Fruit fly (Drosophila melanogaster) whole organism, embryonic: ENCODE data around the gene Sbds.

ENCODE experiments used
- Asciz ChIP-seq: fragments of 200-800 bp; sonication (Bioruptor generic); optimal IDR thresholded peaks from 2 replicates; lab custom pipeline; 2017; ENCODE audit warnings: missing biosample characterization, mild to moderate bottlenecking, missing genetic modification characterization, missing genetic modification reagents
- CG10274 ChIP-seq: fragments of 200-800 bp; sonication (Bioruptor generic); optimal IDR thresholded peaks from 3 replicates; lab custom pipeline; 2017; ENCODE audit warnings: missing biosample characterization, mild to moderate bottlenecking, missing genetic modification characterization
- CG11456 ChIP-seq: fragments of 200-800 bp; sonication (Bioruptor generic); IDR thresholded peaks from 3 replicates; pipeline ENCODE4 v1.3.6; 2022; ENCODE audit warnings: missing biosample characterization, missing genetic modification characterization
- CG12659 ChIP-seq: fragments of 200-800 bp; sonication (Bioruptor generic); optimal IDR thresholded peaks from 3 replicates; lab custom pipeline; 2017; ENCODE audit warnings: mild to moderate bottlenecking, missing biosample characterization, missing genetic modification reagents, missing genetic modification characterization
- CG14860 ChIP-seq: fragments of 200-800 bp; sonication (Bioruptor generic); IDR thresholded peaks from 3 replicates; pipeline ENCODE4 v1.3.6; 2022; ENCODE audit warnings: missing biosample characterization, missing genetic modification characterization; ENCODE audit not compliant: partially characterized antibody
- CG15696 ChIP-seq: fragments of 200-800 bp; sonication (Bioruptor generic); optimal IDR thresholded peaks from 2 replicates; lab custom pipeline; 2019; ENCODE audit warnings: missing biosample characterization, mild to moderate bottlenecking, missing genetic modification characterization, moderate library complexity
- CG18619 ChIP-seq: fragments of 200-800 bp; sonication (Bioruptor generic); optimal IDR thresholded peaks from 3 replicates; lab custom pipeline; 2017; ENCODE audit warnings: missing biosample characterization, mild to moderate bottlenecking, missing genetic modification characterization
- CG3847 ChIP-seq: fragments of 200-800 bp; sonication (Bioruptor generic); IDR thresholded peaks from 2 replicates; pipeline ENCODE4 v1.3.6; 2022; ENCODE audit warnings: missing biosample characterization, missing genetic modification characterization
- CG4854 ChIP-seq: fragments of 200-800 bp; sonication (Bioruptor generic); optimal IDR thresholded peaks from 2 replicates; lab custom pipeline; 2016; ENCODE audit warnings: missing biosample characterization, missing genetic modification characterization, inconsistent platforms
- CG5245 ChIP-seq: fragments of 200-800 bp; sonication (Bioruptor generic); optimal IDR thresholded peaks from 3 replicates; lab custom pipeline; 2016; ENCODE audit warnings: missing biosample characterization, missing genetic modification characterization
- CG5953 ChIP-seq: fragments of 200-800 bp; sonication (Bioruptor generic); IDR thresholded peaks from 2 replicates; pipeline ENCODE4 v1.3.6; 2022; ENCODE audit warnings: missing biosample characterization, missing genetic modification characterization
- CG7928 ChIP-seq: fragments of 200-800 bp; sonication (Bioruptor generic); optimal IDR thresholded peaks from 2 replicates; lab custom pipeline; 2017; ENCODE audit warnings: missing biosample characterization, mild to moderate bottlenecking, missing genetic modification characterization
- CG8281 ChIP-seq: fragments of 200-800 bp; sonication (Bioruptor generic); optimal IDR thresholded peaks from 2 replicates; lab custom pipeline; 2018; ENCODE audit warnings: missing biosample characterization, mild to moderate bottlenecking, missing genetic modification characterization, moderate library complexity
- CG9817 ChIP-seq: fragments of 200-800 bp; sonication (Bioruptor generic); optimal IDR thresholded peaks from 2 replicates; lab custom pipeline; 2018; ENCODE audit warnings: missing biosample characterization, mild to moderate bottlenecking, missing genetic modification characterization, moderate library complexity
- D ChIP-seq, 2 experiments: fragments of 200-800 bp in 1 of 2; fragments of >200 bp in 1 of 2; sonication (Bioruptor generic) in 1 of 2; optimal IDR thresholded peaks; 2 replicates in 1 of 2; 3 replicates in 1 of 2; lab custom pipeline; 2017; ENCODE audit warnings: mild to moderate bottlenecking in 1 of 2, missing biosample characterization in 1 of 2, missing genetic modification characterization in 1 of 2, missing genetic modification reagents in 1 of 2
- Doc3 ChIP-seq: fragments of 200-800 bp; sonication (Bioruptor generic); IDR thresholded peaks from 3 replicates; pipeline ENCODE4 v1.3.6; 2022; ENCODE audit warnings: missing biosample characterization, missing genetic modification characterization; ENCODE audit not compliant: partially characterized antibody
- E2f1 ChIP-seq: fragments of 200-800 bp; sonication (Bioruptor generic); IDR thresholded peaks from 2 replicates; pipeline ENCODE4 v1.3.6; 2022; ENCODE audit warnings: missing biosample characterization, missing genetic modification characterization
- H2.0 ChIP-seq: fragments of 200-800 bp; sonication (Bioruptor generic); IDR thresholded peaks from 2 replicates; pipeline ENCODE4 v1.3.6; 2022; ENCODE audit warnings: missing biosample characterization, missing genetic modification characterization
- HmgD ChIP-seq: fragments of 200-800 bp; sonication (Bioruptor generic); optimal IDR thresholded peaks from 3 replicates; lab custom pipeline; 2016; ENCODE audit warnings: missing biosample characterization, missing genetic modification characterization
- Hmr ChIP-seq: fragments of 200-800 bp; sonication (Bioruptor generic); optimal IDR thresholded peaks from 3 replicates; lab custom pipeline; 2017; ENCODE audit warnings: mild to moderate bottlenecking, missing biosample characterization, missing genetic modification reagents, missing genetic modification characterization
- Hr51 ChIP-seq, 2 experiments: fragments of 200-800 bp; sonication (Bioruptor generic); optimal IDR thresholded peaks; 2 replicates in 1 of 2; 3 replicates in 1 of 2; lab custom pipeline; 2016 to 2018; ENCODE audit warnings: missing biosample characterization in 2 of 2, missing genetic modification characterization in 2 of 2, mild to moderate bottlenecking in 1 of 2, moderate library complexity in 1 of 2
- Mad ChIP-seq: fragments of 200-800 bp; sonication (Bioruptor generic); optimal IDR thresholded peaks from 2 replicates; lab custom pipeline; 2016; ENCODE audit warnings: missing biosample characterization, missing genetic modification characterization
- NC2β ChIP-seq: fragments of 200-800 bp; sonication (Bioruptor generic); optimal IDR thresholded peaks from 2 replicates; lab custom pipeline; 2016; ENCODE audit warnings: missing biosample characterization, missing genetic modification characterization
- Neu2 ChIP-seq: fragments of 200-800 bp; sonication (Bioruptor generic); optimal IDR thresholded peaks from 3 replicates; lab custom pipeline; 2016; ENCODE audit warnings: missing biosample characterization, missing genetic modification characterization, borderline replicate concordance
- Oaz ChIP-seq: fragments of 200-800 bp; sonication (Bioruptor generic); IDR thresholded peaks from 2 replicates; pipeline ENCODE4 v1.3.6; 2022; ENCODE audit warnings: missing biosample characterization, missing genetic modification characterization
- Sin3A ChIP-seq: fragments of >200 bp; optimal IDR thresholded peaks from 2 replicates; lab custom pipeline; 2018
- Tbp ChIP-seq: fragments of >200 bp; optimal IDR thresholded peaks from 2 replicates; lab custom pipeline; 2018; ENCODE audit warnings: missing biosample characterization, missing genetic modification characterization
- Xbp1 ChIP-seq: fragments of 200-800 bp; sonication (Bioruptor generic); optimal IDR thresholded peaks from 3 replicates; lab custom pipeline; 2016; ENCODE audit warnings: missing biosample characterization, mild to moderate bottlenecking, missing genetic modification characterization
- YL-1 ChIP-seq: fragments of 200-800 bp; sonication (Bioruptor generic); optimal IDR thresholded peaks from 3 replicates; lab custom pipeline; 2017; ENCODE audit warnings: missing biosample characterization, mild to moderate bottlenecking, missing genetic modification characterization
- ash1 ChIP-seq: fragments of 200-800 bp; sonication (Bioruptor generic); optimal IDR thresholded peaks from 2 replicates; lab custom pipeline; 2018; ENCODE audit warnings: missing biosample characterization, mild to moderate bottlenecking, missing genetic modification characterization
- bsh ChIP-seq, 2 experiments: fragments of 200-800 bp; sonication (Bioruptor generic); optimal IDR thresholded peaks; 2 replicates each; lab custom pipeline; 2017 to 2018; ENCODE audit warnings: mild to moderate bottlenecking in 2 of 2, missing biosample characterization in 2 of 2, missing genetic modification characterization in 2 of 2, moderate library complexity in 1 of 2
- ci ChIP-seq: fragments of 200-800 bp; sonication (Bioruptor generic); IDR thresholded peaks from 3 replicates; pipeline ENCODE4 v1.3.6; 2022; ENCODE audit warnings: missing biosample characterization, missing genetic modification characterization
- ewg ChIP-seq: fragments of 200-800 bp; sonication (Bioruptor generic); optimal IDR thresholded peaks from 3 replicates; lab custom pipeline; 2017; ENCODE audit warnings: mild to moderate bottlenecking, missing biosample characterization, missing genetic modification reagents, missing genetic modification characterization
- fd3F ChIP-seq: fragments of 200-800 bp; sonication (Bioruptor generic); optimal IDR thresholded peaks from 2 replicates; lab custom pipeline; 2018; ENCODE audit warnings: missing biosample characterization, mild to moderate bottlenecking, missing genetic modification characterization, moderate library complexity
- fd64A ChIP-seq: fragments of 200-800 bp; sonication (Bioruptor generic); optimal IDR thresholded peaks from 3 replicates; lab custom pipeline; 2018; ENCODE audit warnings: missing biosample characterization, mild to moderate bottlenecking, missing genetic modification characterization
- fu2 ChIP-seq: fragments of 200-800 bp; sonication (Bioruptor generic); optimal IDR thresholded peaks from 2 replicates; lab custom pipeline; 2016; ENCODE audit warnings: missing biosample characterization, missing genetic modification characterization
- hth ChIP-seq: fragments of >200 bp; optimal IDR thresholded peaks from 2 replicates; lab custom pipeline; 2017; ENCODE audit warnings: inconsistent platforms
- inv ChIP-seq: fragments of 200-800 bp; sonication (Bioruptor generic); IDR thresholded peaks from 2 replicates; pipeline ENCODE4 v1.3.6; 2022; ENCODE audit warnings: missing biosample characterization, missing genetic modification characterization; ENCODE audit not compliant: partially characterized antibody
- oc ChIP-seq: fragments of 200-800 bp; sonication (Bioruptor generic); optimal IDR thresholded peaks from 2 replicates; lab custom pipeline; 2018; ENCODE audit warnings: missing biosample characterization, mild to moderate bottlenecking, missing genetic modification characterization, moderate library complexity
- pan ChIP-seq, 4 experiments: fragments of >200 bp in 3 of 4; fragments of 200-800 bp in 1 of 4; sonication (Bioruptor generic) in 1 of 4; optimal IDR thresholded peaks in 3 of 4; IDR thresholded peaks in 1 of 4; 2 replicates each; pipeline versions ENCODE4 v1.3.6 to Lab custom; 2017 to 2022; ENCODE audit warnings: missing biosample characterization in 2 of 4, missing genetic modification characterization in 2 of 4, mixed read lengths in 1 of 4
- psq ChIP-seq: fragments of 200-800 bp; sonication (Bioruptor generic); optimal IDR thresholded peaks from 2 replicates; lab custom pipeline; 2017; ENCODE audit warnings: missing biosample characterization, missing genetic modification characterization
- schlank ChIP-seq: fragments of 200-800 bp; sonication (Bioruptor generic); optimal IDR thresholded peaks from 2 replicates; lab custom pipeline; 2018; ENCODE audit warnings: missing biosample characterization, mild to moderate bottlenecking, missing genetic modification characterization
- sim ChIP-seq: fragments of 200-800 bp; sonication (Bioruptor generic); IDR thresholded peaks from 2 replicates; pipeline ENCODE4 v1.3.6; 2022; ENCODE audit warnings: missing biosample characterization, missing genetic modification characterization
- sug ChIP-seq: fragments of 200-800 bp; optimal IDR thresholded peaks from 2 replicates; lab custom pipeline; 2019; ENCODE audit warnings: missing biosample characterization, mild to moderate bottlenecking, missing genetic modification characterization, moderate library complexity
- tin ChIP-seq: fragments of 200-800 bp; sonication (Bioruptor generic); optimal IDR thresholded peaks from 3 replicates; lab custom pipeline; 2016; ENCODE audit warnings: missing biosample characterization, missing genetic modification characterization
- tio ChIP-seq: fragments of 200-800 bp; sonication (Bioruptor generic); optimal IDR thresholded peaks from 2 replicates; lab custom pipeline; 2017; ENCODE audit warnings: missing biosample characterization, missing genetic modification characterization, inconsistent platforms
- wdn ChIP-seq: fragments of 200-800 bp; sonication (Bioruptor generic); IDR thresholded peaks from 2 replicates; pipeline ENCODE4 v1.3.6; 2022; ENCODE audit warnings: missing biosample characterization, missing genetic modification characterization
- zf30C ChIP-seq: fragments of 200-800 bp; sonication (Bioruptor generic); optimal IDR thresholded peaks from 3 replicates; lab custom pipeline; 2018; ENCODE audit warnings: missing biosample characterization, mild to moderate bottlenecking, missing genetic modification characterization

The Sbds gene

dm6 chr3L:6743346-6744165 lies 9.2 kb upstream of the Sbds start (continued):
- no peak for TF ChIP-seq tin
- no peak for TF ChIP-seq Sin3A (lab: Kevin White, UChicago)
- no peak for TF ChIP-seq pan (optimal IDR thresholded peaks at IDR 0.05; lab: Kevin White, UChicago)
- TF ChIP-seq pan (GFP tag; optimal IDR thresholded peaks at IDR 0.05 in 1 of 2, IDR thresholded peaks at IDR 0.05 in 1 of 2) = no peak
- TF ChIP-seq Hmr = peak; percentile 51
- no peak for TF ChIP-seq CG5245 (GFP tag; lab: Kevin White, UChicago)
- TF ChIP-seq CG15696 (tag; lab: Kevin White, UChicago) = peak; percentile 14
- TF ChIP-seq zf30C = no peak
- TF ChIP-seq schlank = peak; percentile 30
- TF ChIP-seq bsh (GFP tag; optimal IDR thresholded peaks at IDR 0.05; lab: Kevin White, UChicago) = no peak
- peak; percentile 100 for TF ChIP-seq D (optimal IDR thresholded peaks at IDR 0.05; lab: Kevin White, UChicago)
- TF ChIP-seq D (GFP tag; optimal IDR thresholded peaks at IDR 0.05; lab: Kevin White, UChicago) = peak; percentile 41
- TF ChIP-seq sim (GFP tag; lab: Robert Waterston, UW) = no peak
- no peak; the same call in 2 of the 3 replicates for TF ChIP-seq CG14860 (GFP tag; lab: Robert Waterston, UW)
- TF ChIP-seq YL-1 (GFP tag; lab: Kevin White, UChicago) = peak; percentile 98
- TF ChIP-seq CG7928 (GFP tag; lab: Kevin White, UChicago) = no peak
- TF ChIP-seq oc = no peak
- no peak for TF ChIP-seq CG4854 (GFP tag; lab: Kevin White, UChicago)
- no peak for TF ChIP-seq Doc3 (GFP tag; lab: Robert Waterston, UW)
- TF ChIP-seq tio (GFP tag; lab: Kevin White, UChicago) = no peak
- peak; percentile 30 for TF ChIP-seq NC2β (GFP tag; lab: Kevin White, UChicago)
- TF ChIP-seq CG3847 (GFP tag; lab: Robert Waterston, UW) = no peak
- peak; percentile 59; the same call in 2 of the 3 replicates for TF ChIP-seq ci (GFP tag; lab: Robert Waterston, UW)
- no peak for TF ChIP-seq hth (lab: Kevin White, UChicago)
- no peak for TF ChIP-seq fd64A (GFP tag; lab: Kevin White, UChicago)
- no peak for TF ChIP-seq CG9817 (tag; lab: Kevin White, UChicago)
- TF ChIP-seq wdn (GFP tag; lab: Robert Waterston, UW) = no peak
- TF ChIP-seq Mad (GFP tag; lab: Kevin White, UChicago) = no peak
- TF ChIP-seq sug = peak; percentile 62
- peak; percentile 18 for TF ChIP-seq ewg (GFP tag; lab: Kevin White, UChicago)
- peak; percentile 66 for TF ChIP-seq ash1 (GFP tag; lab: Kevin White, UChicago)
- no peak for TF ChIP-seq Oaz
- peak; percentile 44 for TF ChIP-seq fu2
- no peak for TF ChIP-seq Tbp (GFP tag; lab: Kevin White, UChicago)
- TF ChIP-seq HmgD (GFP tag; lab: Kevin White, UChicago) = peak; percentile 86
- 0 out of 2 replicates have a peak, but pooled peaks have one; percentile 9 for TF ChIP-seq H2.0
- TF ChIP-seq Neu2 = no peak
- TF ChIP-seq CG5953 (GFP tag; lab: Robert Waterston, UW) = no peak
- TF ChIP-seq Hr51 (GFP tag; optimal IDR thresholded peaks at IDR 0.05; lab: Kevin White, UChicago) = peak in 1 of 2 experiments; percentile 6
- TF ChIP-seq Xbp1 (GFP tag; lab: Kevin White, UChicago) = peak; percentile 4
- no peak for TF ChIP-seq fd3F
- peak; percentile 14 for TF ChIP-seq CG12659 (GFP tag; lab: Kevin White, UChicago)
- TF ChIP-seq CG8281 (tag; lab: Kevin White, UChicago) = no peak
- TF ChIP-seq CG11456 (GFP tag; lab: Robert Waterston, UW) = peak; percentile 54; the same call in 1 of the 3 replicates
- no peak for TF ChIP-seq E2f1 (GFP tag; lab: Robert Waterston, UW)
- no peak; the same call in 1 of the 2 replicates for TF ChIP-seq inv (GFP tag; lab: Robert Waterston, UW)
- no peak for TF ChIP-seq CG10274 (GFP tag; lab: Kevin White, UChicago)
- peak; percentile 99 for TF ChIP-seq psq
- peak; percentile 20 for TF ChIP-seq CG18619
- TF ChIP-seq Asciz = peak; percentile 4
